Worm (Caenorhabditis elegans) whole organism, young adult: ENCODE data around the gene gtf-2E1.

Experiments used
- B0019.2 ChIP-seq: fragments of 200-800 bp; sonication (Bioruptor generic); conservative IDR thresholded peaks from 2 replicates; pipeline ENCODE4 v1.3.6; 2022; ENCODE audit warnings: missing genetic modification reagents, missing genetic modification characterization, missing compliant biosample characterization
- B0035.1 ChIP-seq: sonication (generic microtip); optimal IDR thresholded peaks from 2 replicates; lab custom pipeline; 2016; ENCODE audit warnings: missing genetic modification characterization, mild to moderate bottlenecking, missing compliant biosample characterization, missing genotype, missing genetic modification reagents
- F22D6.2 ChIP-seq: sonication (generic microtip); optimal IDR thresholded peaks from 2 replicates; lab custom pipeline; 2016; ENCODE audit warnings: mild to moderate bottlenecking, missing genetic modification characterization, missing compliant biosample characterization
- F33H1.4 ChIP-seq: fragments of 200-800 bp; sonication (Bioruptor generic); IDR thresholded peaks from 2 replicates; pipeline ENCODE4 v1.3.6; 2022; ENCODE audit warnings: missing genetic modification reagents, missing genetic modification characterization, missing compliant biosample characterization
- F37B4.10 ChIP-seq: fragments of 200-800 bp; sonication (Bioruptor generic); IDR thresholded peaks from 2 replicates; pipeline ENCODE4 v1.3.6; 2022; ENCODE audit warnings: missing genetic modification characterization, missing compliant biosample characterization
- F49E8.2 ChIP-seq: sonication (generic microtip); optimal IDR thresholded peaks from 3 replicates; lab custom pipeline; 2017; ENCODE audit warnings: missing genetic modification characterization, mild to moderate bottlenecking, missing compliant biosample characterization, antibody characterized with exemption, moderate library complexity; ENCODE audit not compliant: insufficient read depth
- F55B11.4 ChIP-seq: sonication (generic microtip); optimal IDR thresholded peaks from 2 replicates; lab custom pipeline; 2016; ENCODE audit warnings: missing compliant biosample characterization, missing genetic modification characterization, borderline replicate concordance; ENCODE audit not compliant: insufficient read depth
- K11D2.4 ChIP-seq: fragments of 200-800 bp; sonication (Bioruptor generic); IDR thresholded peaks from 2 replicates; pipeline ENCODE4 v1.3.6; 2022; ENCODE audit warnings: missing genetic modification reagents, missing genetic modification characterization, missing compliant biosample characterization
- K12H6.12 ChIP-seq: fragments of 200-800 bp; sonication (Bioruptor generic); optimal IDR thresholded peaks from 2 replicates; lab custom pipeline; 2018; ENCODE audit warnings: mild to moderate bottlenecking, missing genetic modification characterization, missing compliant biosample characterization
- T07F8.4 ChIP-seq: sonication (generic microtip); optimal IDR thresholded peaks from 2 replicates; lab custom pipeline; 2016; ENCODE audit warnings: mild to moderate bottlenecking, missing genetic modification characterization, moderate library complexity, missing compliant biosample characterization
- Y56A3A.18 ChIP-seq: fragments of 200-800 bp; sonication (Bioruptor generic); IDR thresholded peaks from 2 replicates; pipeline ENCODE4 v1.3.6; 2022; ENCODE audit warnings: missing genetic modification reagents, missing genetic modification characterization, missing compliant biosample characterization
- Y79H2A.3 ChIP-seq: fragments of 200-800 bp; sonication (Bioruptor generic); conservative IDR thresholded peaks from 2 replicates; pipeline ENCODE4 v1.3.6; 2022; ENCODE audit warnings: missing genetic modification reagents, missing genetic modification characterization, missing compliant biosample characterization
- ama-1 ChIP-seq, 3 experiments: fragments of 150-350 bp in 1 of 3; sonication (generic microtip) in 2 of 3; optimal IDR thresholded peaks; 2 replicates each; lab custom pipeline; 2014 to 2018; ENCODE audit warnings: missing biosample characterization in 2 of 3, missing genetic modification characterization in 2 of 3, missing genetic modification reagents in 2 of 3
- cebp-2 ChIP-seq: fragments of 200-800 bp; sonication (Bioruptor generic); IDR thresholded peaks from 2 replicates; pipeline ENCODE4 v1.3.6; 2022; ENCODE audit warnings: missing genetic modification characterization, missing compliant biosample characterization
- chd-7 ChIP-seq: sonication (generic microtip); optimal IDR thresholded peaks from 2 replicates; lab custom pipeline; 2016; ENCODE audit warnings: mild to moderate bottlenecking, missing genetic modification characterization, moderate library complexity, missing compliant biosample characterization
- dox-1 ChIP-seq: fragments of 200-800 bp; sonication (Bioruptor generic); IDR thresholded peaks from 2 replicates; pipeline ENCODE4 v1.3.6; 2022; ENCODE audit warnings: missing genetic modification reagents, missing genetic modification characterization, missing compliant biosample characterization
- egl-18 ChIP-seq: fragments of 200-800 bp; sonication (Bioruptor generic); IDR thresholded peaks from 2 replicates; pipeline ENCODE4 v1.3.6; 2022; ENCODE audit warnings: missing genetic modification reagents, missing genetic modification characterization, missing compliant biosample characterization
- hlh-12 ChIP-seq: sonication (generic microtip); optimal IDR thresholded peaks from 2 replicates; lab custom pipeline; 2016; ENCODE audit warnings: missing genetic modification characterization, missing compliant biosample characterization
- hmg-1.2 ChIP-seq: fragments of 200-800 bp; sonication (Bioruptor generic); IDR thresholded peaks from 2 replicates; pipeline ENCODE4 v1.3.6; 2022; ENCODE audit warnings: missing genetic modification reagents, missing genetic modification characterization, missing compliant biosample characterization
- hmg-20 ChIP-seq: fragments of 200-800 bp; sonication (Bioruptor generic); IDR thresholded peaks from 2 replicates; pipeline ENCODE4 v1.3.6; 2022; ENCODE audit warnings: missing genetic modification reagents, missing genetic modification characterization, missing compliant biosample characterization
- lin-26 ChIP-seq: fragments of 200-800 bp; sonication (Bioruptor generic); IDR thresholded peaks from 2 replicates; pipeline ENCODE4 v1.3.6; 2022; ENCODE audit warnings: missing genetic modification reagents, missing genetic modification characterization, missing compliant biosample characterization
- lin-35 ChIP-seq, 3 experiments: fragments of 150-350 bp in 2 of 3; sonication (generic microtip) in 1 of 3; optimal IDR thresholded peaks; 2 replicates each; lab custom pipeline; 2014 to 2018; ENCODE audit warnings: missing biosample characterization in 3 of 3, missing genetic modification characterization in 3 of 3, missing genetic modification reagents in 3 of 3
- lin-54 ChIP-seq: fragments of 200-800 bp; sonication (Bioruptor generic); optimal IDR thresholded peaks from 2 replicates; lab custom pipeline; 2018; ENCODE audit warnings: mild to moderate bottlenecking, missing genetic modification characterization, missing compliant biosample characterization
- lir-1 ChIP-seq: fragments of 200-800 bp; sonication (Bioruptor generic); conservative IDR thresholded peaks from 2 replicates; pipeline ENCODE4 v1.3.6; 2022; ENCODE audit warnings: missing genetic modification reagents, missing genetic modification characterization, missing compliant biosample characterization
- lsl-1 ChIP-seq: fragments of 200-800 bp; sonication (Bioruptor generic); optimal IDR thresholded peaks from 2 replicates; lab custom pipeline; 2018; ENCODE audit warnings: mild to moderate bottlenecking, missing genetic modification characterization, moderate library complexity, missing compliant biosample characterization
- madf-8 ChIP-seq: fragments of 200-800 bp; sonication (Bioruptor generic); conservative IDR thresholded peaks from 2 replicates; pipeline ENCODE4 v1.3.6; 2022; ENCODE audit warnings: missing genetic modification reagents, missing genetic modification characterization, missing compliant biosample characterization
- mel-28 ChIP-seq: sonication (generic microtip); optimal IDR thresholded peaks from 2 replicates; lab custom pipeline; 2016; ENCODE audit warnings: borderline replicate concordance, mild to moderate bottlenecking, missing genetic modification characterization, missing compliant biosample characterization
- nhr-179 ChIP-seq: sonication (generic microtip); optimal IDR thresholded peaks from 2 replicates; lab custom pipeline; 2016; ENCODE audit warnings: mild to moderate bottlenecking, missing genetic modification characterization, missing compliant biosample characterization
- rec-8 ChIP-seq, 2 experiments: sonication (generic microtip); optimal IDR thresholded peaks; 2 replicates each; lab custom pipeline; 2016; ENCODE audit warnings: mild to moderate bottlenecking in 2 of 2, missing genetic modification characterization in 2 of 2, missing genetic modification reagents in 2 of 2, missing genotype in 2 of 2, missing biosample characterization in 1 of 2, missing compliant biosample characterization in 1 of 2, moderate library complexity in 1 of 2
- repo-1 ChIP-seq: sonication (generic microtip); optimal IDR thresholded peaks from 2 replicates; lab custom pipeline; 2017; ENCODE audit warnings: mild to moderate bottlenecking, missing genetic modification characterization, missing compliant biosample characterization
- rpc-1 ChIP-seq, 2 experiments: fragments of 150-350 bp in 1 of 2; sonication (generic microtip) in 1 of 2; optimal IDR thresholded peaks; 2 replicates each; lab custom pipeline; 2014 to 2018; ENCODE audit warnings: missing biosample characterization in 1 of 2, missing genetic modification characterization in 1 of 2, missing genetic modification reagents in 1 of 2, missing genotype in 1 of 2
- snpc-3.4 ChIP-seq: sonication (generic microtip); optimal IDR thresholded peaks from 2 replicates; lab custom pipeline; 2017; ENCODE audit warnings: missing genetic modification characterization, mild to moderate bottlenecking, missing compliant biosample characterization, antibody characterized with exemption, moderate library complexity, missing genotype, missing genetic modification reagents
- sptf-2 ChIP-seq: fragments of 200-800 bp; sonication (Bioruptor generic); optimal IDR thresholded peaks from 2 replicates; lab custom pipeline; 2018; ENCODE audit warnings: mild to moderate bottlenecking, missing genetic modification characterization, missing compliant biosample characterization
- tbx-9 ChIP-seq: sonication (generic microtip); optimal IDR thresholded peaks from 2 replicates; lab custom pipeline; 2016; ENCODE audit warnings: borderline replicate concordance, missing genetic modification characterization, inconsistent platforms, missing compliant biosample characterization
- tlf-1 ChIP-seq: fragments of 200-800 bp; sonication (Bioruptor generic); optimal IDR thresholded peaks from 2 replicates; lab custom pipeline; 2018; ENCODE audit warnings: mild to moderate bottlenecking, missing genetic modification characterization, missing compliant biosample characterization
- unc-62 ChIP-seq: fragments of 150-350 bp; optimal IDR thresholded peaks from 2 replicates; lab custom pipeline; 2014; ENCODE audit warnings: missing biosample characterization, missing genetic modification reagents, missing genetic modification characterization
- zfh-2 ChIP-seq: fragments of 200-800 bp; sonication (Bioruptor generic); conservative IDR thresholded peaks from 2 replicates; pipeline ENCODE4 v1.3.6; 2022; ENCODE audit warnings: missing genetic modification reagents, missing genetic modification characterization, missing compliant biosample characterization
- zim-3 ChIP-seq: sonication (generic microtip); optimal IDR thresholded peaks from 2 replicates; lab custom pipeline; 2017; ENCODE audit warnings: mild to moderate bottlenecking, missing genetic modification characterization, moderate library complexity, missing compliant biosample characterization
- ztf-3 ChIP-seq: fragments of 200-800 bp; sonication (Bioruptor generic); optimal IDR thresholded peaks from 2 replicates; lab custom pipeline; 2018; ENCODE audit warnings: mild to moderate bottlenecking, missing genetic modification characterization, missing compliant biosample characterization

The gtf-2E1 gene

DNA sequence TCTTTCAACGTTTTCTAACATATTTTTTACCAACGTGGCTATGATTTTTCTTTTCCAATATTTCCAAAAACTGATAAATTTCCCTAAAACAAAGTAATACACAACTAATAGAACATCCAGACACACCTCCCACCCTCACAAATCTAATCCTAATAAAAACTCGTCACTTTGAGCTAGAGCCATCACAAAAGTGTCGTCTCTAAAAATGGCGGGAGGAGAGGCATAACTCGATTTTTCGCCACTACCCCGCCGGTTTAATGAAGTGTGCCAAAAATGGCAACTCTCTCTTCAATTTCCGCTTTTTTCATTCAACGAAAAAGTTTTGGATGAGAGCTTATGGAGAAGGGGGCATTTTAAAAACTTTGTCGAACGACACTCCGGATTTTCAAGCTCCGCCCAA lies 22.2 kb upstream of the gtf-2E1 start:
- TF ChIP-seq nhr-179 (tag; lab: Kevin White, UChicago): no peak
- no peak for TF ChIP-seq ztf-3
- TF ChIP-seq lin-26 (GFP tag; lab: Robert Waterston, UW): no peak
- TF ChIP-seq tlf-1 (GFP tag; lab: Kevin White, UChicago): no peak
- no peak for TF ChIP-seq egl-18 (GFP tag; lab: Robert Waterston, UW)
- TF ChIP-seq Y79H2A.3 (GFP tag; lab: Robert Waterston, UW): no peak
- TF ChIP-seq K11D2.4 (GFP tag; lab: Robert Waterston, UW): no peak
- TF ChIP-seq unc-62 (GFP tag; lab: Kevin White, UChicago): no peak
- TF ChIP-seq B0035.1 (tag; lab: Kevin White, UChicago): no peak
- no peak for TF ChIP-seq madf-8 (GFP tag; lab: Robert Waterston, UW)
- TF ChIP-seq lir-1 (GFP tag; lab: Robert Waterston, UW): no peak
- TF ChIP-seq cebp-2 (GFP tag; lab: Robert Waterston, UW): no peak
- no peak for TF ChIP-seq tbx-9 (tag; lab: Kevin White, UChicago)
- TF ChIP-seq zim-3 (tag; lab: Kevin White, UChicago): no peak
- TF ChIP-seq zfh-2 (GFP tag; lab: Robert Waterston, UW): no peak
- no peak for TF ChIP-seq hmg-20 (GFP tag; lab: Robert Waterston, UW)
- no peak for TF ChIP-seq lsl-1
- TF ChIP-seq lin-35 (GFP tag; optimal IDR thresholded peaks at IDR 0.05; lab: Kevin White, UChicago): no peak
- no peak for TF ChIP-seq snpc-3.4
- TF ChIP-seq F49E8.2 (tag; lab: Kevin White, UChicago): no peak

DNA sequence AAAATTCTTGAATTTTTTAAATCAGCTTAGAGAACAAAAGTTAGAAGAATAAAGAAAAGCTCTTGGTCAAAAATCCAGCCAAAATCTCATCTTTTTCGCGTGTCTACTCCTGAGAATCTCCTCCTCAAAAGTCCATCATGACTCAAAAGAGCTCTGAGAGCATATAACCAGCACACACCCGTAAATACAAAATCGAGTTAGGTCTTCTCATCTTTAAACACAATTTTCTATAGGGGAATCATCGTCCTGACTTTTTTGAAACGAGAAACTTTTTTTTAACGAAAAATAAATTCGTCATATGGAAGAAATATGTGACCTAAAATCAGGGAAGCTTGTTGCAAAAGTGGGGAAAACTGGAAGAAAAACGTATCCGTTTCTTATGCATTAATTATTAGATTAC lies 21.6 kb upstream of the gtf-2E1 start:
- TF ChIP-seq F37B4.10 (GFP tag; lab: Robert Waterston, UW) (no peak), hlh-12 (no peak), T07F8.4 (tag; lab: Kevin White, UChicago) (no peak), cebp-2 (GFP tag; lab: Robert Waterston, UW) (no peak), lin-54 (GFP tag; lab: Kevin White, UChicago) (no peak), mel-28 (tag; lab: Kevin White, UChicago) (no peak), zfh-2 (GFP tag; lab: Robert Waterston, UW) (no peak), chd-7 (tag; lab: Kevin White, UChicago) (no peak), F22D6.2 (tag; lab: Kevin White, UChicago) (no peak), Y79H2A.3 (GFP tag; lab: Robert Waterston, UW) (no peak), F33H1.4 (GFP tag; lab: Robert Waterston, UW) (no peak), repo-1 (tag; lab: Kevin White, UChicago) (no peak), B0019.2 (no peak), sptf-2 (GFP tag; lab: Kevin White, UChicago) (no peak), Y56A3A.18 (GFP tag; lab: Robert Waterston, UW) (no peak), unc-62 (GFP tag; lab: Kevin White, UChicago) (no peak)

DNA sequence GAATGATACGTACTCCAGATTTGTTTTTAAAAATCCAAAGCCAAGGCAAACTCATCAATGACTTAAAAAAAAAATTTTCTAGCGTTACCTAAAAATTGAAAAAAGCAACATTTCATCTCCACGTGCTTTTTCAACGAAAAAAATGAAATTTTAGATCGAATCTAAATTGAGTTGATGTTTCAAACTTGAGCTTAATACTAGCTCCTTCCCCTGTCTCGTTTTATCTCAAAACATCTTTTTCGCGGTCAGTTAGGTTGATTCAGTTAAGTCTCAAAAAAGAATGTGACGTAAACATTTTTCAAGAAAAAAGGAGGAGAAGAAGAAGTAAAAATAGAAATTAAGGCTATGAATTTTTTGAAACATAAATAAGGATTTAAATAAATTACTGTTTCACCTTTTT lies 18.1 kb upstream of the gtf-2E1 start:
- TF ChIP-seq rec-8 (tag; optimal IDR thresholded peaks at IDR 0.05; lab: Kevin White, UChicago): no peak
- TF ChIP-seq, all 124 proteins: peak for 0

DNA sequence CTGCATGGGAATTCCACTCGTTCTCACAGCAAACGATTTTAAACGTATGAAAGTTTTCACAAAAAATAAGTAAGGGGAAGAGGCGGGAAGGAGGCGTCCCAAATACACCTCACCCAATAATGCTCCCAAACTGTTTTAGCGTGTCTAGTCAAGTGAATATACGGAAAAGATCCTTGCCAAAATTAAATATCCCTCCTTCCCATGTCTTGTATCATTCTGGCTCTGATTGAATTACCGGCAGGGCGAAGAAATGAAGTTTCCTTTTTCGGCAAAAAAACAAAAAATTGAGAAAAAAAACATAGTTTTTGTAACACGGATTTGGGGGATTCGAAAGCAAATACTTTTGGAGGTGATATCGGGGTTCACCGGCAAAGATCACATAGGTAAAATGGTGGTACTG lies 16.1 kb upstream of the gtf-2E1 start:
- TF ChIP-seq ama-1 (optimal IDR thresholded peaks at IDR 0.05; lab: Kevin White, UChicago): no peak
- TF ChIP-seq ama-1 (GFP tag; optimal IDR thresholded peaks at IDR 0.05; lab: Kevin White, UChicago): no peak
- no peak for TF ChIP-seq zim-3 (tag; lab: Kevin White, UChicago)
- no peak for TF ChIP-seq K12H6.12
- TF ChIP-seq hmg-1.2 (GFP tag; lab: Robert Waterston, UW): no peak
- TF ChIP-seq dox-1 (GFP tag; lab: Robert Waterston, UW): no peak
- no peak for TF ChIP-seq F55B11.4 (tag; lab: Kevin White, UChicago)
- TF ChIP-seq rpc-1 (optimal IDR thresholded peaks at IDR 0.05; lab: Kevin White, UChicago): no peak
- TF ChIP-seq rpc-1 (tag; optimal IDR thresholded peaks at IDR 0.05; lab: Kevin White, UChicago): no peak
